Fruit fly (Drosophila melanogaster): Measurements from ENCODE around the gene smog.

DNA sequence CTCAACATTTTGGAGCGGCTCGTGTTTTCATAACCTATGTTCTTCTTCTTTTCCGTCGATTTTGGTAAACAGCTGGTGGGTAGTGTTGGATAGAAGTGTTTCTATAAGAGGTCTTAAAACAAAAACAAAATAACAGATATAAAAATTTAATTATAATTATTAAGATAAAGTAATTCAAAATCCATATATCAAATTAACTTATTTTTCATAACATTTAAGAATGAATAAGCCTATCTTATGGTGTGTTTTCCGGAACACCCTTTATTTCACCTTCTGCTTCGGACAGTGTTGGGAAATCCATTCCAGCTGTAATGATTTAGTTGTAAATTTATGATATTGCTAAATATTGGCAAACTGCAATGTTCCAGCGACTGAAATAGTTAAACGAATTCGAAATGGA lies 2.3 kb upstream of the smog start, which contains the start of the genes mRpS2 and Mon1:
- peak; percentile 96 for TF ChIP-seq B-H1 (GFP tag; IDR thresholded peaks at IDR 0.05)
- TF ChIP-seq CG31365 (tag; optimal IDR thresholded peaks at IDR 0.05), result peak; percentile 48
- peak; percentile 76 for TF ChIP-seq CG6854 (GFP tag; optimal IDR thresholded peaks at IDR 0.05)
- peak; percentile 85 for TF ChIP-seq CG4404 (GFP tag; IDR thresholded peaks at IDR 0.05)
- TF ChIP-seq h (optimal IDR thresholded peaks at IDR 0.05), result no peak
- TF ChIP-seq cwo (GFP tag; optimal IDR thresholded peaks at IDR 0.05), result peak; percentile 91
- TF ChIP-seq CG1792 (GFP tag; optimal IDR thresholded peaks at IDR 0.05), result peak; percentile 59
- no peak for TF ChIP-seq CG15011 (GFP tag; optimal IDR thresholded peaks at IDR 0.05)
- TF ChIP-seq CG4854 (GFP tag; optimal IDR thresholded peaks at IDR 0.05), result peak; percentile 84
